Fruit fly (Drosophila melanogaster): Measurements from ENCODE around the gene CG14324.

CG14324 gene

DNA sequence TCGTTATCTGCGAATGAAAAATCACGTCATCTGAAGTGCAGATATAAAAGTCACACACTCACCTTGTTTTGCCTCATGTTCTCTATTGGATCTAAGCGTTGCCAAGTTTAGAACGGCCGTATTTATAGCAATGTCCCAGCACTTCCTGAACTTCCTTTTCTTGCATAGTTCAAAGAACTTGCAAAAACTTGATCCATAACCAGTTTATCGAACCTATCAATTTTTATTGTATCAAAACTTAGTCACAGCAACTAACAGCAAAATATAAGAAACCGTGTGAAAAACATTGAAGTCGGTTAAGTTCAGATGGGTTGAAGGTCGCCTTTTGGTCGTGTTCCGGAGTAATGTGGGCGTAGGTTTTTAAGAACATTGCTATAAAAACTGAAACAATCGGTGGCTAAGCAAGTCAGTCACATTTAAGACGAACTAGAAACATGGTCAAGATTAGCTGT, at the start of gene CG14324, which contains the start of gene CG14326:
CG14324 (minus strand) TSS at position 101 of the 452 bp plus-strand sequence.
CG14326 (plus strand) TSS at position 402 of the 452 bp plus-strand sequence.
- TF ChIP-seq noc (tag; optimal IDR thresholded peaks at IDR 0.05) = no peak

DNA sequence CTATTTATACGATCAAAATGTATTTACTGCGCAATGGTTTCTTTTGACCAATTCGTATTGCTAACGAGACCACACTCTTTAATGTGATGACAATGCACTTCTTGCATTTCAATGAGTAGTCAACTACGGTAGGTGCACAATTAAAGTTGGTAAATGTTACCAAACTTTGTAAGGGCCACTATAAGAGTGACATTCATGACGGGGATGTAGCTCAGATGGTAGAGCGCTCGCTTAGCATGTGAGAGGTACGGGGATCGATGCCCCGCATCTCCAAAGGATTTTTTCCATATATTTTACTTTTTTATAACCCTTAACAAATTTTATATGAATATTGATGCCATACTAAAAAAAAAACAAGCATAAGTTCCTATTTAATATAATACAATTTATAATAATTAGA, 49.4 kb upstream of the CG14324 start:
- no peak for TF ChIP-seq noc (tag; optimal IDR thresholded peaks at IDR 0.05)

DNA sequence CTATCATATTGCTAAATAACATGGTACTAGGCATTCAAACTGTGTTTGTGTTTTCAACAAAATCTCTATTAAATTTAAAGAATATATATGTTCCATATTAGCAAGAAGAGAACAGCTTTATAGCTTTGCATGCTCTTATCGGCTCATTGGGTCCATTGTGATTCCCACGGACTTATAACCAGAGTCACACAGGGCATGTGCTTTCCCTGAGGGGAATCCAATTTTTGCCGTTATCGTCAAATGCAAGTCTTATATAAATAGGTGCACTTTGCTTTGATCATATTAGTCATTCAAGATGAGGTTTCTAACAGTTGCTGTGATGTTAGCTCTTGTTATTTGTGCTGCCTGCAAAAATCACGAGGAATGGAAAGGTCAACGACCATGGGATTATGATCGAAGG, 48.7 kb upstream of the CG14324 start, which contains the start of gene CG45045:
CG45045 (plus strand) TSS at position 294 of the 400 bp plus-strand sequence.
- TF ChIP-seq noc (tag; optimal IDR thresholded peaks at IDR 0.05) = no peak

DNA sequence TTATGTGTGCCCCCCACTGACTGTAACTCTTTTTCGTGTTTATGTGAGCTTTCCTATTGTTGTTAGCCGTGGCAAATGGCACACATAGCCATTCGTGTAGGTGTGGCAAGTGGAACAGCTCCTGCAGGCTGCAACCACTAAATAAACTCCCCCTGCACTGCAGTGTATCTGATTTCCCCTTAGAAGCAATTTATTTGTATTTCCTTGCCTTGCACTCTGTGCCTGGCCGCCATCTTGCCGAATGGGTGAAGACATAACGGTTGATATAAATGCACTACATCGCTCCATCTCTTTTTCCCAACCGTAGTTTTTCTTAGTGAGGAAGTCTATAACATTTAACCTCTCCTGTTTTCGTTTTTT, 48.2 kb upstream of the CG14324 start:
- TF ChIP-seq noc (tag; optimal IDR thresholded peaks at IDR 0.05) = no peak

DNA sequence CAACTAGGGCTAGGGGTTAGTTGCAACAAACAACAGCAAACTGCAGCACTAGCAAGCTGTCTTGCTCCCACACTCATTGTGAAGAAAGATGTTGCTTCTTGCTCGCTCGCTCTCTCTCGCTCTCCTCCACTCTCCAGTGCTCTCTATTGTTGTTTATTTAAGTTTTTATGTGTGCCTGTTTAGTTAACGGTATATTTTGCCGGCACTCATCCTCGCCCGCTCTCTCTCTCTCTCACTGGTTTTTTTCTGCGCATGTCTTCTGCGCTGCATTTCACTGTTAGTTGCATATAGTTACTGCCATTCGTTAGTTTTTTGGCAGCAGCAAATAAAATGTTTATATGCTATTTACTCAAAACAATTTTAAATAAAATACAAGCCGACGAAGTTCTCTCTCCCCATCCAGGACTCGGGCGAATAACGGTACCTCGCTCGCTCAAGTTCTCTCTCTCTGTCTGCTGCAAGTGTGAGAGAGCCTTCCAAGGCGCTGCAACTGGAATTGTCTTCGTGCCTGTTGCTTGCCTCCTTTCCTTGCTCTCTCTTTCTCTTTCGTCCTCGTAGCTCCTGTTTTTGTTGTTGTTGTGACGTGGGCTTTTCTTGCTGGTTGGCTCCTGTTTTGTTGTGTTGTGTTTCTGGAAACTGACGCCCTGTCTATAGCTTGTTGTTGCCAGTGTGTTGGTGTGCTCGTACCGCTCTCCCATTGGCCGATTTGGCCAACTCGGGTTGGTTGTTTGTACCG, 47.6 kb upstream of the CG14324 start:
- no peak for TF ChIP-seq noc (tag; optimal IDR thresholded peaks at IDR 0.05)

DNA sequence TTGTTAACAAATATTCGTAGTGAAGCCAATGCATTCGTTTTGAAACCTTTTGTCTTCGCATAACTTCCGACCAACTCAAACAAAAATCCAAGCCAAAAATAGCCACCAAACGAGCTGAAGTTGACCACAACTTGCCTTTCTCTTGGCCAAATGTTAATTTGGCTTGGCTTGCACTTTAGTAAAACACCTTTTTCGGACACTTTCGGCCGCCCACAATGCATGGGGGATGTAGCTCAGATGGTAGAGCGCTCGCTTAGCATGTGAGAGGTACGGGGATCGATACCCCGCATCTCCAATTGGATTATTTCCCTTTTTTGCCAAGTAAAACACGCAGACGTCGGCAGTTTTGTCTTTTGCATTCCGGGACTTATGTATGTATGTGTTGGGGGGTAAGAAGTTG, 38.3 kb upstream of the CG14324 start:
- TF ChIP-seq noc (tag; optimal IDR thresholded peaks at IDR 0.05) = no peak

DNA sequence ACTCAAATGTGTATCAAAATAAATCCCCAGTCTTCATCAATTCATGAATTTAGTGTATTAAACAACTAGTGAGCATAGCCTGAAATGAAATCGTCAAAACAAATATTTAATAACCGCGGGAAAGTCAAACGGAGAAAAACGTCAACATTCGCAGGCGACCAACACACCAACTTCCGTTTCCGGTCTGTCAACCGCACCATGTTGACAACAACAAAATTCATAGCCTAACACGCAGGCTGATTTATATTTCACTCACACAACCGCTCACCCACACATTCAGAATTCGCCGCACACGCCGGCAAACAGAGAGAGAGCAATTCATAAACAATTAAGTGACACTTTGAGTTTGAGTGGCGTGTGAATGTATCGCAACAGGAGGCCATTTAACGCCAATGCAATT, 36.4 kb upstream of the CG14324 start:
- TF ChIP-seq noc (tag; optimal IDR thresholded peaks at IDR 0.05) = no peak

DNA sequence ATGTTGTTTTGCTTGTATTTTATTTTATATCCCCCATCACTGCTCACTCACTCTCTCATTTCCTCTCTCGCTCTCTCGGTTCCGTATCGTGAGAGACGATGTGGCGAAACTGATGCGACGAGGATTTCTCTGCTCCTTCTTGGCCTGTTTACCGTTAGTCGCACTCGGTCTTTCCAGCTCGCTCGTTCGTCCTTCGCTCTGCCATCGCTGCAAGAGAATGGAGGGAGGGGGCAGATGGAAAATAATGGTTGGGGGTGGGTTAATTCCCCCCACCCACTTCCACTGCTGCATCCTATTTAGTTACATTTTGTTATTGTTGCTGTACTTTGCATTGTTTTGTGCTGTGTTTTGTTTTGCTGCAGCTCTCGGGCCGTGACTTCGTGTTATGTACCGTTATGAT, 35.3 kb upstream of the CG14324 start:
- no peak for TF ChIP-seq noc (tag; optimal IDR thresholded peaks at IDR 0.05)

DNA sequence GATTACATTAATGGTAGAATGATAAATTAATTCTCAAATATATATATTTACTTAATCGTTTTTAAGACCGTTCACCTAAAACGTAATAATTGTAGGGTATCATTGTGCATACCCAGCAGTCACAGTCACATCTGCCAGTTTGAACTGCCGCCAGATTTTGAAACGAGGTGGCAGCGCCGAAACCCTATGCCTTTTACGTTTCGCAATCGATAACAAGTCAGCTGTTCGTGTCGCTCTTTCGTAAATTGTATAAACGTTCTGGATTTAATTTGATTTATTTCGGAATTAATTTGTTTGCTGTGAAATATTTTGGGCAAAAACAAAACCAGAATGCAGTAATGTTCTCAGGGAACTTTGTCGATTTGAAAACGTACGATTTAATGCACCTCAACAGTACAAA, 28.8 kb upstream of the CG14324 start, which contains the start of gene CG14322:
CG14322 (plus strand) TSS at position 236 of the 400 bp plus-strand sequence.
- TF ChIP-seq noc (tag; optimal IDR thresholded peaks at IDR 0.05) = no peak

DNA sequence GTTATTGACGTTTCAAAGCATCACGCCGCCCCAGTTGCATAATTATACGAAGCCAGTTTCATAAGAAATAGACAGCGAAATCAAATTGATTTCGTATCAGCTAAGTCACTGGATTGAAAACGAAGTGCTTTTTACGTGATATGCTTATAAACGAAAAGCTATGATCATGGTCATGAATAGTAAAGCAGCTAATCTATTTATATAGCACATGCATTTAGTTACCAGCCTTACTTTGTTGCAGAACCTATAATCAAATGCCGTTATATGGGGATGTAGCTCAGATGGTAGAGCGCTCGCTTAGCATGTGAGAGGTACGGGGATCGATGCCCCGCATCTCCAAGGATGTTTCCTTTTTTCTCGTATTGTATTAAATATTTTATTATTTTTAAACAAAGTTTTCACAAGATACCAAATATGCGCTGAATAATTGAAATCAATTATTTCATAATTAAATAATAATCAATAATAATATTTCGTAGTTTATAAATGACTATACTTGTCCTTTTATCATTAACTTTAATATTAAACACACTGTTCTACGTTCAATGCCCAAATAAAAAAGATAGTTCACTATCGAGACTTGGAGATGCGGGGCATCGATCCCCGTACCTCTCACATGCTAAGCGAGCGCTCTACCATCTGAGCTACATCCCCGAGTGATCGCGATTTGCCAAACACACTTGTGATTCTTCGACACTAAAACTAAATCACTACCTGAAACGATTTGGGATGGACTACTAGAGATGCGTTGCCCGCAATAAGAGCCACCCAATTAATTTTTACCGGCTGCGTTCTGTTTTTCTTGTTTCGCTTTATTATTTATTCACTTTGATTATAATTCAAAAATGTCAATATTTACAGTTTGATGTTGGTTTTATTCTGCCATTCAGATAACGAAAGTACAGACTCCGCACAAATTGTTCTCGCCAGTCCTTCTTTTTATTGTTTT, 27.8 kb upstream of the CG14324 start:
- TF ChIP-seq noc (tag; optimal IDR thresholded peaks at IDR 0.05) = no peak

DNA sequence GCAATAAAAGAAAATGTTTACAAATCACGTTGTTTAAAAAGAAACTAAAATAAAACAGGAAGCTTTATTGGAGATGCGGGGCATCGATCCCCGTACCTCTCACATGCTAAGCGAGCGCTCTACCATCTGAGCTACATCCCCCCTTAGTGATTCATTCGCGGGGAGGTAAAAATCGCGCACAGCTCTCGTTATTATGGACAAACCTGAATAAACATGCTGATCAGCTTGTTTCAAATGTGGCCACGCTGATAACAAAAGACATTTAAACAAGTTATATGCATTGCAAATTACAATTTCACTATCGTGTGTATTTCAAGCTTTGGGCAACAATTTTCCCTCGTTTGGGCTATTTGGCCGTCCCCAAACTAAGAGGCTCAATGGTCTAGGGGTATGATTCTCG, 26.6 kb upstream of the CG14324 start:
- no peak for TF ChIP-seq noc (tag; optimal IDR thresholded peaks at IDR 0.05)

DNA sequence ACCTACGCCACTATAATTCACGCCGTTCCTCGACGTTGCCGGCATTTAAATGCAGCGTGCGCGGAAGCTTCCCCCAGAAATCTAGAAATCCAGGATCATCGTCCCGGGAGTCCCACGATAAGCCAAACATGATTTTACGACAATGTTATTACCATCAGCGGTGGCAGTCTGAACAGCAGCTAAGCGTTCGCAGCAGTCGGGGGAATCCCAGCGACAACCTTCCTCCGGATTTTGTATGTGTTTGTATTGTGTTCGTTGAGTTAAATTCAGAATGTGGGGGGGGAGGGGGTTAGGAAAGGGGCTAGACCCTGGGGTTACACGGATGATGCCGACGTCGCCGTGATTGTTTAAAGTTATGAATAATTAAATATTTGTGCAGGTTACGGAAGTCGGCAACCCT, 25.4 kb upstream of the CG14324 start:
- TF ChIP-seq noc (tag; optimal IDR thresholded peaks at IDR 0.05) = no peak

DNA sequence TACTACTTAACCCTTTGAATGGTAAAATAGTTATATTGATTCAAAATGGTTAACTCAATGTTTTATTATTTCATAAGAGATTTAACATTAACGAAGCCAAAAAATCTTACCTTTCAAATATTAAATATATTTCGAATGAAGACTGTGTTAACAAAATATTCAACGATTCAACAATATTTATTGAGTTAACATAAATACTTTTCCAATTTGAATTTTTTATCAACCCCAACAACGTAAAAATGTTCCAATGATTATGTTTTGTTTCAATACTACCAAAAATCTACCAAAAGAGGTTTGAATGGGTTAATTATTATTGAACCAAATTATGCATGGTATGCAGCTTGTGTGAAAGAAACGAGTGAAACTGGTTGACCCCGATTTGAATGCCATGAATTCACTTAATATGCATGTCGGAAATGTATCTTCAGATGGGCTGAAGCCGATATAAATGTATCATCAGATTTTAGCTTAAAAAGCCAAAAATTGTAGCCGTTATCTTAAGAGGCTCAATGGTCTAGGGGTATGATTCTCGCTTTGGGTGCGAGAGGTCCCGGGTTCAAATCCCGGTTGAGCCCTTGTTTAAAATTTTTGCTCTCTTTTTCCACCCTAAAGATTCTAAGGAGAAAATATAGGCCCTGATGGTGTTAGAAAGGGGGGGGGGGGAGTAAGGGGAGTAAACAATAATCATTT, 12.7 kb upstream of the CG14324 start:
- TF ChIP-seq noc (tag; optimal IDR thresholded peaks at IDR 0.05) = no peak

DNA sequence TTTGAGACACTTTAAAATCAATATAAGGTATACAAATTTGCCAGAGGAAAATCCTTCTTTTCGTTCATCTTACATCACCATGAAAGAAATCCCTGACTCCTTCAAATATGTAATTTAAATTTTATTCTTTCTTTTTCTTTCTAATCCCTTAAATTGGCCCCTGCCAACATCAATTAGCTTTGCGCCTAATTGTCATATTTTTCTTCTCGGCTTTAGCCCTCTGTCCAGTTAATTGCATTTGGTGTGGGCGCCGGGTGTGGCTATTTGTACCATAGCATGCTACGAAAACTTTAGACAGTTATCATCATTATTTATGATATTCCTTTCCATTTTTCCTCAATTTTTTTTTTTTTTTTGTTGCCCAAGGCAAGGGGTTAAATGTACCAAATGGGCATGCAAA, 11.8 kb upstream of the CG14324 start, which contains the start of gene CG43175:
CG43175 (plus strand) TSS at position 301 of the 400 bp plus-strand sequence.
- no peak for TF ChIP-seq noc (tag; optimal IDR thresholded peaks at IDR 0.05)

DNA sequence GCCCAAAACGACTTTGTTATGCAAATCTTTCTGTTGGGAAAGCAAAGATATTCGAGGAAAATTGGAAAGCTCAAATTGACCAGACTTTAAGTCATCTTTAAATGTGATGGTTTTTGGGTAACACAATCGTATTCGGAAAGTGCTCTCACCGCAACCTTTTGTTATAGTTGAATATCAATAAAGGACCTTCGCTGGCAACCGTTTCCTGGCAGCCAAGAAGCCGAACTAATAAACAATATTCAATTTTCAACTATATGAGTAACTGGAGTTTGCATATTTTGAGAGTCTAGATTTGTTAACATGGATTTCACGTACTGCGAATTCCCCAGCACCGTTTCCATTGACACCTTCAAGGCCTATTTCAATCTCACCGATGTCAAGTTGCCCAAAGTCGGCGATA, 8.2 kb upstream of the CG14324 start, which contains the start of gene CG14325:
CG14325 (plus strand) TSS at position 301 of the 400 bp plus-strand sequence.
- TF ChIP-seq noc (tag; optimal IDR thresholded peaks at IDR 0.05) = no peak

DNA sequence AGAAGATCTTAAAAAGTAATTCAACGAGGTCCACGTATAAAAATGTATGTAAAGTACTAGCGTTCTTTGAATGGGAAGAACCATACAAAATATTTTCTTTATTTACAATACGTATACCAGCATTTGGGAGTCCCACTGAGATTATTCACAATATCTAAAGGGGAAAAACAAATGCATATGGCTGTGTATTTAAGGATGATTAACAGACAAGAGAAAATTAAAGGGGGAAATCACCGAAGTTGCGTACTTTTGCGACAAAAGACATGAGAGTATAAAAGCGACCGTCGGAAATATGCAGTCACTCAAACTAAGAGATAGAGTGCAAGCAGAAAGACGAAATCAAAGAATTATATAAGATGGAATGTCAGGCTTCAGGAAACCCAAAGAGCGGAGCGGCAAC, 6.4 kb upstream of the CG14324 start, which contains the start of gene AttD:
AttD (plus strand) TSS at position 301 of the 400 bp plus-strand sequence.
- TF ChIP-seq noc (tag; optimal IDR thresholded peaks at IDR 0.05) = no peak

Measured in whole organism, larva.